Worm (Caenorhabditis elegans) whole organism, mixed stage, embryonic: ENCODE measurements around the gene ZK856.16.

Experiments
- M03D4.4 ChIP-seq: sonication (generic microtip); optimal IDR thresholded peaks from 2 replicates; lab custom pipeline; 2017; ENCODE audit warnings: mild to moderate bottlenecking, missing genetic modification characterization, missing compliant biosample characterization
- bed-3 ChIP-seq: fragments of 200-800 bp; sonication (Bioruptor generic); optimal IDR thresholded peaks from 3 replicates; lab custom pipeline; 2018; ENCODE audit warnings: mild to moderate bottlenecking, missing genetic modification characterization, moderate library complexity, missing compliant biosample characterization
- blmp-1 ChIP-seq: fragments of 150-350 bp; optimal IDR thresholded peaks from 2 replicates; lab custom pipeline; 2014; ENCODE audit warnings: missing biosample characterization, missing genetic modification characterization
- ceh-39 ChIP-seq: fragments of 150-350 bp; optimal IDR thresholded peaks from 2 replicates; lab custom pipeline; 2014; ENCODE audit warnings: missing biosample characterization, missing genetic modification characterization
- ceh-43 ChIP-seq: fragments of 200-800 bp; sonication (Bioruptor generic); optimal IDR thresholded peaks from 2 replicates; lab custom pipeline; 2018; ENCODE audit warnings: mild to moderate bottlenecking, missing genetic modification characterization, moderate library complexity, missing compliant biosample characterization
- ceh-83 ChIP-seq: fragments of 200-800 bp; sonication (Bioruptor generic); optimal IDR thresholded peaks from 2 replicates; lab custom pipeline; 2018; ENCODE audit warnings: mild to moderate bottlenecking, missing genetic modification characterization, missing compliant biosample characterization
- ces-1 ChIP-seq: fragments of 150-350 bp; optimal IDR thresholded peaks from 2 replicates; lab custom pipeline; 2014; ENCODE audit warnings: missing biosample characterization, missing genetic modification reagents, missing genetic modification characterization
- cnd-1 ChIP-seq: fragments of 200-800 bp; sonication (Bioruptor generic); optimal IDR thresholded peaks from 2 replicates; lab custom pipeline; 2018; ENCODE audit warnings: mild to moderate bottlenecking, missing genetic modification characterization, missing compliant biosample characterization
- drap-1 ChIP-seq: fragments of 200-800 bp; sonication (Bioruptor generic); optimal IDR thresholded peaks from 3 replicates; lab custom pipeline; 2018; ENCODE audit warnings: mild to moderate bottlenecking, missing genetic modification characterization, missing compliant biosample characterization
- elt-1 ChIP-seq: sonication (generic microtip); optimal IDR thresholded peaks from 2 replicates; lab custom pipeline; 2017; ENCODE audit warnings: missing genetic modification characterization, mild to moderate bottlenecking, missing compliant biosample characterization, antibody characterized with exemption, moderate library complexity, borderline replicate concordance; ENCODE audit not compliant: insufficient read depth
- elt-3 ChIP-seq: fragments of 150-350 bp; optimal IDR thresholded peaks from 2 replicates; lab custom pipeline; 2014; ENCODE audit warnings: missing biosample characterization, missing genetic modification characterization
- flh-1 ChIP-seq: fragments of 200-800 bp; sonication (Bioruptor generic); optimal IDR thresholded peaks from 2 replicates; lab custom pipeline; 2018; ENCODE audit warnings: mild to moderate bottlenecking, missing genetic modification characterization, moderate library complexity, missing compliant biosample characterization
- ham-2 ChIP-seq: fragments of 200-800 bp; sonication (Bioruptor generic); optimal IDR thresholded peaks from 2 replicates; lab custom pipeline; 2018; ENCODE audit warnings: mild to moderate bottlenecking, missing genetic modification characterization, missing compliant biosample characterization
- hlh-1 ChIP-seq: fragments of 150-350 bp; optimal IDR thresholded peaks from 2 replicates; lab custom pipeline; 2014; ENCODE audit warnings: missing biosample characterization, missing genetic modification reagents, missing genetic modification characterization
- lin-13 ChIP-seq: fragments of 150-350 bp; optimal IDR thresholded peaks from 2 replicates; lab custom pipeline; 2014; ENCODE audit warnings: missing biosample characterization, missing genetic modification characterization
- lin-32 ChIP-seq: fragments of 200-800 bp; sonication (Bioruptor generic); optimal IDR thresholded peaks from 2 replicates; lab custom pipeline; 2018; ENCODE audit warnings: mild to moderate bottlenecking, missing genetic modification characterization, missing compliant biosample characterization
- lsy-2 ChIP-seq: fragments of 150-350 bp; optimal IDR thresholded peaks from 2 replicates; lab custom pipeline; 2014; ENCODE audit warnings: missing biosample characterization, missing genetic modification characterization
- mab-5 ChIP-seq: fragments of 150-350 bp; optimal IDR thresholded peaks from 2 replicates; lab custom pipeline; 2014; ENCODE audit warnings: missing biosample characterization, missing genetic modification characterization
- mep-1 ChIP-seq: fragments of 150-350 bp; optimal IDR thresholded peaks from 2 replicates; lab custom pipeline; 2017; ENCODE audit warnings: missing biosample characterization, missing genetic modification reagents, missing genetic modification characterization, inconsistent platforms
- mls-2 ChIP-seq: sonication (generic microtip); optimal IDR thresholded peaks from 2 replicates; lab custom pipeline; 2016; ENCODE audit warnings: mild to moderate bottlenecking, missing genetic modification characterization, moderate library complexity, missing compliant biosample characterization
- nhr-12 ChIP-seq: fragments of 150-350 bp; optimal IDR thresholded peaks from 2 replicates; lab custom pipeline; 2014; ENCODE audit warnings: missing biosample characterization, missing genetic modification characterization
- nhr-2 ChIP-seq: fragments of 150-350 bp; optimal IDR thresholded peaks from 2 replicates; lab custom pipeline; 2014; ENCODE audit warnings: missing biosample characterization, missing genetic modification characterization
- nhr-237 ChIP-seq: fragments of 150-350 bp; optimal IDR thresholded peaks from 2 replicates; lab custom pipeline; 2014; ENCODE audit warnings: missing biosample characterization, missing genetic modification characterization
- nhr-28 ChIP-seq: fragments of 150-350 bp; optimal IDR thresholded peaks from 2 replicates; lab custom pipeline; 2014; ENCODE audit warnings: missing biosample characterization, missing genetic modification characterization
- nhr-76 ChIP-seq: sonication (generic microtip); optimal IDR thresholded peaks from 2 replicates; lab custom pipeline; 2017; ENCODE audit warnings: missing biosample characterization, missing genetic modification characterization
- pha-4 ChIP-seq: fragments of 150-350 bp; optimal IDR thresholded peaks from 2 replicates; lab custom pipeline; 2018; ENCODE audit warnings: missing biosample characterization, missing genetic modification reagents, missing genetic modification characterization
- sem-2 ChIP-seq: fragments of 200-800 bp; sonication (Bioruptor generic); optimal IDR thresholded peaks from 2 replicates; lab custom pipeline; 2018; ENCODE audit warnings: mild to moderate bottlenecking, missing genetic modification characterization, missing compliant biosample characterization
- snpc-4 ChIP-seq: fragments of 150-350 bp; optimal IDR thresholded peaks from 2 replicates; lab custom pipeline; 2014; ENCODE audit warnings: missing biosample characterization, missing genetic modification characterization
- sptf-1 ChIP-seq: sonication (generic microtip); optimal IDR thresholded peaks from 2 replicates; lab custom pipeline; 2017; ENCODE audit warnings: mild to moderate bottlenecking, missing genetic modification characterization, moderate library complexity, missing compliant biosample characterization
- tbx-8 ChIP-seq: fragments of 200-800 bp; sonication (Bioruptor generic); optimal IDR thresholded peaks from 2 replicates; lab custom pipeline; 2018; ENCODE audit warnings: mild to moderate bottlenecking, missing genetic modification characterization, moderate library complexity, missing compliant biosample characterization
- unc-39 ChIP-seq: fragments of 150-350 bp; optimal IDR thresholded peaks from 2 replicates; lab custom pipeline; 2014; ENCODE audit warnings: missing biosample characterization, missing genetic modification characterization
- unc-62 ChIP-seq: fragments of 150-350 bp; optimal IDR thresholded peaks from 2 replicates; lab custom pipeline; 2014; ENCODE audit warnings: missing biosample characterization, missing genetic modification reagents, missing genetic modification characterization
- zip-8 ChIP-seq: fragments of 150-350 bp; optimal IDR thresholded peaks from 2 replicates; lab custom pipeline; 2014; ENCODE audit warnings: missing biosample characterization, missing genetic modification characterization

ZK856.16 gene

ce11 chrV:10205483-10205882, at the start of gene ZK856.16:
ZK856.16 (minus strand) TSS chrV:10205583.
- TF ChIP-seq bed-3 (GFP tag; lab: Kevin White, UChicago) (no peak), flh-1 (no peak), elt-1 (tag; lab: Kevin White, UChicago) (no peak), ceh-43 (no peak), lin-32 (GFP tag; lab: Kevin White, UChicago) (no peak), snpc-4 (tag; lab: Kevin White, UChicago) (no peak), nhr-12 (tag; lab: Kevin White, UChicago) (no peak), M03D4.4 (tag; lab: Kevin White, UChicago) (no peak), nhr-2 (tag; lab: Kevin White, UChicago) (no peak), nhr-237 (tag; lab: Kevin White, UChicago) (no peak), mep-1 (tag; lab: Kevin White, UChicago) (no peak), lsy-2 (tag; lab: Kevin White, UChicago) (no peak), pha-4 (tag; lab: Kevin White, UChicago) (no peak), zip-8 (tag; lab: Kevin White, UChicago) (no peak), tbx-8 (GFP tag; lab: Kevin White, UChicago) (no peak), cnd-1 (tag; lab: Kevin White, UChicago) (no peak), hlh-1 (no peak)

- TF ChIP-seq ceh-43 (no peak), unc-62 (GFP tag; lab: Kevin White, UChicago) (no peak), snpc-4 (tag; lab: Kevin White, UChicago) (no peak), lsy-2 (tag; lab: Kevin White, UChicago) (no peak), ceh-39 (tag; lab: Kevin White, UChicago) (no peak), elt-3 (tag; lab: Kevin White, UChicago) (no peak), sem-2 (GFP tag; lab: Kevin White, UChicago) (no peak), lin-13 (tag; lab: Kevin White, UChicago) (no peak), mls-2 (tag; lab: Kevin White, UChicago) (no peak), nhr-12 (tag; lab: Kevin White, UChicago) (no peak), nhr-76 (no peak), ceh-83 (GFP tag; lab: Kevin White, UChicago) (no peak), blmp-1 (tag; lab: Kevin White, UChicago) (no peak), pha-4 (tag; lab: Kevin White, UChicago) (no peak), nhr-2 (tag; lab: Kevin White, UChicago) (no peak), M03D4.4 (tag; lab: Kevin White, UChicago) (no peak), bed-3 (GFP tag; lab: Kevin White, UChicago) (no peak), flh-1 (no peak), sptf-1 (no peak)
Observed at ce11 chrV:10255005-10255472, 49.7 kb upstream of the ZK856.16 start, which contains the start of gene rop-1. rop-1 (minus strand) TSS chrV:10255055.

ce11 chrV:10252682-10253081, 47.3 kb upstream of the ZK856.16 start:
- TF ChIP-seq sem-2 (GFP tag; lab: Kevin White, UChicago): no peak
- TF ChIP-seq ceh-39 (tag; lab: Kevin White, UChicago): no peak
- TF ChIP-seq lin-32 (GFP tag; lab: Kevin White, UChicago): no peak
- TF ChIP-seq lin-13 (tag; lab: Kevin White, UChicago): no peak
- TF ChIP-seq nhr-12 (tag; lab: Kevin White, UChicago): no peak
- no peak for TF ChIP-seq ces-1 (GFP tag; lab: Kevin White, UChicago)
- TF ChIP-seq drap-1 (GFP tag; lab: Kevin White, UChicago): no peak
- TF ChIP-seq nhr-76: no peak
- no peak for TF ChIP-seq sptf-1

- TF ChIP-seq nhr-76 (no peak), tbx-8 (GFP tag; lab: Kevin White, UChicago) (no peak), M03D4.4 (tag; lab: Kevin White, UChicago) (no peak), nhr-28 (no peak), lsy-2 (tag; lab: Kevin White, UChicago) (no peak), zip-8 (tag; lab: Kevin White, UChicago) (no peak), ces-1 (GFP tag; lab: Kevin White, UChicago) (no peak), pha-4 (tag; lab: Kevin White, UChicago) (no peak), bed-3 (GFP tag; lab: Kevin White, UChicago) (no peak), ham-2 (GFP tag; lab: Kevin White, UChicago) (no peak), lin-13 (tag; lab: Kevin White, UChicago) (no peak), lin-32 (GFP tag; lab: Kevin White, UChicago) (no peak), blmp-1 (tag; lab: Kevin White, UChicago) (no peak), unc-39 (tag; lab: Kevin White, UChicago) (no peak), mab-5 (tag; lab: Kevin White, UChicago) (no peak), elt-3 (tag; lab: Kevin White, UChicago) (no peak), ceh-83 (GFP tag; lab: Kevin White, UChicago) (no peak)
Observed at ce11 chrV:10249515-10249914, 44.1 kb upstream of the ZK856.16 start.
